Fruit fly (Drosophila melanogaster) Kc167 (cell line): ENCODE data around the gene CG8202.

Experiments
- Myc ChIP-seq: fragments of >200 bp; optimal IDR thresholded peaks from 2 replicates; lab custom pipeline; 2017; ENCODE audit warnings: missing external identifiers
- Sin3A ChIP-seq: fragments of >200 bp; optimal IDR thresholded peaks from 2 replicates; lab custom pipeline; 2018; ENCODE audit warnings: missing external identifiers
- h ChIP-seq: fragments of >200 bp; optimal IDR thresholded peaks from 3 replicates; lab custom pipeline; 2018; ENCODE audit warnings: missing external identifiers
- psq ChIP-seq: fragments of >200 bp; optimal IDR thresholded peaks from 2 replicates; lab custom pipeline; 2017; ENCODE audit warnings: missing external identifiers

DNA sequence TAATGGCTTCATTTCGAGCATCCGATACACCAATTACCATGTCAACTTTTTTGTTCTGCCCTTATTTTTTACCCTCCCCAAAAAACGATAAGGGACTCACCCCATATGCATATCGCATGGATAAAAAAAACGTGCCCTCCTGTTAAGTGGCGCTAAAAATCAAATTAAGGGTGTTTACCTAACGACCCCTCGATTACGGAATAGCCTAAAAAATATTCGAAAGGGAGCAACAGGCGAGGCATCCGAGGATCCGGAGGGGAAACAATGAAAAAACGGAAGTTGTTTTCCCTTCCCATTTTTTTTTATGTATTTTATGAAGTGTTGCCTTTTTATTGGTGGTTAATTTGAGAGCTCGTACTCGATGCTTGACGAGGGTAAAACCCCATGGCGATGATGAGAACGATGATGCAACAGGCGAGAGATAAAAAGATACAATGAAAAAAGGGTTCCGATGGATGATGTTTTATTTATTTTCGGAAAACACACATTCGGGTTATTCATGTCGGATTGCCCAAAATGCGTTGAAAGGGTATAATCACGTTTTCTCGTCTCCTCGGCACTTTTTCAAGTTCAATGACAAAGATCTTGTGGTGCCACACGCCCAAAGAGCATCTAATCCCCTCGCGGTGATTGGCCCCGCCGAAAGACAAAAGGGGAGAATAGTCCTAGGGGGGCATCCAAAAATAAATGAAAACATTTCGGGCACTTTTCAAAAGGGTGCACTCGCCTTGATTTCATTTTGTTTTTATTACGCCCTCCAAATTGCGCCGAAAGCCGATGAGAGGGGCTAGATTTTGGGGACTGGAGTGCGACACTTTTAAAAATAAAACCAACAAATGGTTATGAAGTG lies 47.3 kb upstream of the CG8202 start, which contains the start of gene CG44227:
- TF ChIP-seq h (lab: Kevin White, UChicago) (no peak), Myc (no peak), psq (no peak), Sin3A (lab: Kevin White, UChicago) (no peak)
